Worm (Caenorhabditis elegans): ENCODE results near the gene ZC196.4.

Gene ZC196.4

DNA sequence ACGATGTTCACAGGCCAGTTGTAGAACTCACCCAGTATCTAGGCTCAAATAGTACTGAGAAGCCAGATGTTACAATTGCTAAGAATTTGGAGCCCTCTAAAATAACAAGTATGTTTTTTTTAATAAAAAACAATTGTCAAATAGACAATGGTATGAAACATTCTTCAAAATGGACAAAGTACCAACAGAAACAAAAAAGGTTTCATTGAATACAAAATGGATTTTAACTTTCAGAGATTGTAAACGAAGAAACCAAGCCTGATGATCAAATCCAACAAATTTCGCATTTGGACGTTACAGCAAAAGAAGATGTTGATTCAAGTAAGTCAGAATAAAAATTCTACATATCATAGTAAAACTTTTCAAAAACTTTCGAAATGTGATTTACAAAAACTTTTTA is 5.8 kb upstream of the ZC196.4 start, which contains the start of gene ZC196.9:
TSS of gene ZC196.9 (minus strand) at position 101 of the 400 bp plus-strand sequence.
- TF ChIP-seq tbx-11 (GFP tag; IDR thresholded peaks at IDR 0.05) (no peak), tra-4 (tag; optimal IDR thresholded peaks at IDR 0.05) (no peak), B0310.2 (tag; optimal IDR thresholded peaks at IDR 0.05) (no peak), hmg-4 (GFP tag; optimal IDR thresholded peaks at IDR 0.05) (no peak), ama-1 (optimal IDR thresholded peaks at IDR 0.05) (no peak), F13C5.2 (tag; optimal IDR thresholded peaks at IDR 0.05) (no peak), hmbx-1 (tag; optimal IDR thresholded peaks at IDR 0.05) (no peak), pes-1 (GFP tag; IDR thresholded peaks at IDR 0.05) (no peak)

DNA sequence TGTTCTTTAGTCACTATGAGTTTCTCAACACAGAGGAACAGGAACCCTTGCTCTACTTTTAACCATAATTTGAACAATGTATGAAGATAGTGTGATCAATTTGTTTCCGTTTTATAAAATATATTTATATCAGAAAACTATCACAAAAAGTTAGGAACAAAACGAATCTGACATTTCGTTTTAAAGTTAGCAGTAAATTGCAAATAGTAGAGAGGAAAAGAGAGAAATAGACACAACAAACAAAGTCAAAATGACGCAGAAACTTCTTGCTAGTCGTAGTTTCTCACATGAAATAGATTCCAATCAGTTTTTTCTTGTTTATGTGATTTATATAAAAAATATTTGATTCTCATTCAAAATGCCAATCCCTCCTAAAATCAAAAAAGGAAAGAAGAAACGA is 3.8 kb upstream of the ZC196.4 start, which contains the start of gene ZC196.5:
TSS of gene ZC196.5 (plus strand) at position 301 of the 400 bp plus-strand sequence.
- TF ChIP-seq tbx-37 (GFP tag; conservative IDR thresholded peaks at IDR 0.05) (no peak), hmbx-1 (tag; optimal IDR thresholded peaks at IDR 0.05) (no peak), ceh-13 (GFP tag; optimal IDR thresholded peaks at IDR 0.05) (no peak), tra-4 (tag; optimal IDR thresholded peaks at IDR 0.05) (no peak), ets-7 (tag; optimal IDR thresholded peaks at IDR 0.05) (no peak), B0310.2 (tag; optimal IDR thresholded peaks at IDR 0.05) (no peak), hmg-4 (GFP tag; optimal IDR thresholded peaks at IDR 0.05) (no peak), aly-1 (tag; optimal IDR thresholded peaks at IDR 0.05) (no peak), ceh-36 (tag; optimal IDR thresholded peaks at IDR 0.05) (no peak), ama-1 (optimal IDR thresholded peaks at IDR 0.05) (no peak), sea-1 (GFP tag; conservative IDR thresholded peaks at IDR 0.05) (no peak), scrt-1 (GFP tag; IDR thresholded peaks at IDR 0.05) (no peak), pes-1 (GFP tag; IDR thresholded peaks at IDR 0.05) (no peak), tbx-11 (GFP tag; IDR thresholded peaks at IDR 0.05) (no peak), hnd-1 (tag; optimal IDR thresholded peaks at IDR 0.05) (no peak), flt-1 (GFP tag; IDR thresholded peaks at IDR 0.05) (no peak), F13C5.2 (tag; optimal IDR thresholded peaks at IDR 0.05) (no peak)

DNA sequence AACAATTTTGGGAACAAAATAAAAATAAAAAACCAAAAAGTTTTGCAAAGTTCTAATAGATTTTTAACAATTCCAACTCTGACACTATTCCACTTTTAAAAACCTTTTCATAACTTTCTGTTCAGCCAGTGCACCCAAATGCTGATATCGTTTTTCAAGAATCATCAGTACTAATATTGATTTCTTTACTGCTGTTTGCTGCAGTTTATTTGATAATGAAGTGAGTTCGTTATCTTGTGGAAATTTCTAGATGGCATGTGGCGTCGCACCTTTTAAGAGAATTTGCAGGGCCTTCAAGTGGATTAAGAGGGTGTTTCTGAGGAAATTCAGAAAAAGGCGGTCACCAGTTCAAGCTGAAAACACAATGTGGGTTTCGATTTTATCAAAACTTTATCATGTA is 1.9 kb upstream of the ZC196.4 start:
- TF ChIP-seq flt-1 (GFP tag; IDR thresholded peaks at IDR 0.05) (no peak), tbx-37 (GFP tag; conservative IDR thresholded peaks at IDR 0.05) (no peak), ceh-13 (GFP tag; optimal IDR thresholded peaks at IDR 0.05) (no peak), ama-1 (optimal IDR thresholded peaks at IDR 0.05) (no peak), hmbx-1 (tag; optimal IDR thresholded peaks at IDR 0.05) (no peak), ets-7 (tag; optimal IDR thresholded peaks at IDR 0.05) (no peak), hnd-1 (tag; optimal IDR thresholded peaks at IDR 0.05) (no peak), B0310.2 (tag; optimal IDR thresholded peaks at IDR 0.05) (no peak), sea-1 (GFP tag; conservative IDR thresholded peaks at IDR 0.05) (no peak), hmg-4 (GFP tag; optimal IDR thresholded peaks at IDR 0.05) (no peak), aly-1 (tag; optimal IDR thresholded peaks at IDR 0.05) (no peak), pes-1 (GFP tag; IDR thresholded peaks at IDR 0.05) (no peak), tbx-11 (GFP tag; IDR thresholded peaks at IDR 0.05) (no peak), tra-4 (tag; optimal IDR thresholded peaks at IDR 0.05) (no peak), F13C5.2 (tag; optimal IDR thresholded peaks at IDR 0.05) (no peak), ceh-36 (tag; optimal IDR thresholded peaks at IDR 0.05) (no peak), scrt-1 (GFP tag; IDR thresholded peaks at IDR 0.05) (no peak)

DNA sequence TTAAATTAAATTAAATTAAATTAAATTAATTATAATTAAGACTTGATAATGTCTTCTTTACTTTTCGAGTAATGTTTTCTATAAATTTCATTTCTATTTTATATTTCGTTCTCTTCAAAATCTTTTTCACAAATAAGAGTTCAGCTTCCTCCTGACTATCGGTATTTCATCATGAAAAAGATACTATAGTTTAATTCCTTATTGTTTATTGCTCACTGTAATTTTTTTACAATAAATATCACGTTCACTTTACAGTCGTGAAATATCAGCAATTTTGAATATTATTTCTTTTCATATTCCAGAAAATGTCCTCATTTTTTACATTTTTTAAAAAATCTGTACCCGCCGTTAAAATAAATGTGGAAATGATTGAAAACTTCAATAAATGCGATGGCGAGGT is 3.5 kb downstream of the ZC196.4 start, which contains the start of gene ZC196.3:
TSS of gene ZC196.3 (plus strand) at position 301 of the 400 bp plus-strand sequence.
- no peak for TF ChIP-seq tbx-11 (GFP tag; IDR thresholded peaks at IDR 0.05)

DNA sequence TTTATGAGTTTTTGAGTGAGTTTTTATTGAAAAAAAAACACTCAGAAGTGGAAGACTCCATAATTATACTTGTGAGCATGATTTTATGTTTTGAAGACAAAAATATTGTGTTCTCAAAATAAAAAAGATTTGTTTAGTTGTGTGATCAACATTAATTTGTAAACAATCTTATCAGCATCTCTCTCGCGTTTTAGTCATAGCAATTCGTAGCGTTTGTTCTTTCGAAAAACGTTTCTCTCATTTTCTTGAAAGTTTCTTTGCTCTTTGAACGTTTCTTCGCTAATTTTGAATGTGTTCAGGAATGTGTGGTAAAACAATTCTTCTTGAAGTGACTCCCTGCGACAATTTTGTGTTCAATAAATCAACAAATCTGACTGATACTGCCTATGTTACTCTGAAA is 6.2 kb downstream of the ZC196.4 start, which contains the start of gene ZC196.2:
TSS of gene ZC196.2 (plus strand) at position 301 of the 400 bp plus-strand sequence.
- TF ChIP-seq pes-1 (GFP tag; IDR thresholded peaks at IDR 0.05) = no peak
- TF ChIP-seq hnd-1 (tag; optimal IDR thresholded peaks at IDR 0.05) = no peak
- no peak for TF ChIP-seq sea-1 (GFP tag; conservative IDR thresholded peaks at IDR 0.05)
- no peak for TF ChIP-seq F13C5.2 (tag; optimal IDR thresholded peaks at IDR 0.05)
- TF ChIP-seq tra-4 (tag; optimal IDR thresholded peaks at IDR 0.05) = no peak
- TF ChIP-seq scrt-1 (GFP tag; IDR thresholded peaks at IDR 0.05) = no peak
- no peak for TF ChIP-seq ceh-13 (GFP tag; optimal IDR thresholded peaks at IDR 0.05)
- no peak for TF ChIP-seq ama-1 (optimal IDR thresholded peaks at IDR 0.05)
- TF ChIP-seq hmg-4 (GFP tag; optimal IDR thresholded peaks at IDR 0.05) = no peak
- no peak for TF ChIP-seq ets-7 (tag; optimal IDR thresholded peaks at IDR 0.05)
- no peak for TF ChIP-seq tbx-37 (GFP tag; conservative IDR thresholded peaks at IDR 0.05)
- TF ChIP-seq hmbx-1 (tag; optimal IDR thresholded peaks at IDR 0.05) = no peak
- no peak for TF ChIP-seq aly-1 (tag; optimal IDR thresholded peaks at IDR 0.05)
- no peak for TF ChIP-seq tbx-11 (GFP tag; IDR thresholded peaks at IDR 0.05)
- no peak for TF ChIP-seq B0310.2 (tag; optimal IDR thresholded peaks at IDR 0.05)
- TF ChIP-seq flt-1 (GFP tag; IDR thresholded peaks at IDR 0.05) = no peak
- no peak for TF ChIP-seq ceh-36 (tag; optimal IDR thresholded peaks at IDR 0.05)

DNA sequence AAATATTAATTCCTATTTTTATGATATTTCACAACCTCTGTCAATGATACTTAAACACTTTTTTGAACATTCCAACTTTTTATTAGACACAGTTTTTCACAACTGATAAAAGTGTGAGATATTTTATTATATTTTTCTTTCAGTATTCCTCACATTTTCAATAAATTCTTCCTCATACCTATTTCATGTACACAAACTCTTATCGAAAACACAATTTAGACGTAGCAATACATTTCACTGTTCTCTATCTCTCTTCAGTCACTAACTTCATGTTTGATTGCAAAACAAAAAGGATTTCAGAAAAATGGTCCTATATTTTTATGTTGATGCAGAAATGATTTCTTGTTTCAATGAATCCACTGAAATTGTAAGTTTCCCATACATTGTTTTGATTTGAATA is 13.0 kb downstream of the ZC196.4 start, which contains the start of gene B0507.6:
TSS of gene B0507.6 (plus strand) at position 301 of the 400 bp plus-strand sequence.
- TF ChIP-seq tbx-11 (GFP tag; IDR thresholded peaks at IDR 0.05) = no peak
- no peak for TF ChIP-seq sea-1 (GFP tag; conservative IDR thresholded peaks at IDR 0.05)
- TF ChIP-seq ceh-36 (tag; optimal IDR thresholded peaks at IDR 0.05) = no peak
- TF ChIP-seq ets-7 (tag; optimal IDR thresholded peaks at IDR 0.05) = no peak
- TF ChIP-seq flt-1 (GFP tag; IDR thresholded peaks at IDR 0.05) = no peak
- TF ChIP-seq tbx-37 (GFP tag; conservative IDR thresholded peaks at IDR 0.05) = no peak
- TF ChIP-seq pes-1 (GFP tag; IDR thresholded peaks at IDR 0.05) = no peak
- TF ChIP-seq scrt-1 (GFP tag; IDR thresholded peaks at IDR 0.05) = no peak
- TF ChIP-seq tra-4 (tag; optimal IDR thresholded peaks at IDR 0.05) = no peak
- TF ChIP-seq aly-1 (tag; optimal IDR thresholded peaks at IDR 0.05) = no peak
- no peak for TF ChIP-seq hnd-1 (tag; optimal IDR thresholded peaks at IDR 0.05)
- TF ChIP-seq hmbx-1 (tag; optimal IDR thresholded peaks at IDR 0.05) = no peak
- no peak for TF ChIP-seq ceh-13 (GFP tag; optimal IDR thresholded peaks at IDR 0.05)
- TF ChIP-seq F13C5.2 (tag; optimal IDR thresholded peaks at IDR 0.05) = no peak
- no peak for TF ChIP-seq ama-1 (optimal IDR thresholded peaks at IDR 0.05)

DNA sequence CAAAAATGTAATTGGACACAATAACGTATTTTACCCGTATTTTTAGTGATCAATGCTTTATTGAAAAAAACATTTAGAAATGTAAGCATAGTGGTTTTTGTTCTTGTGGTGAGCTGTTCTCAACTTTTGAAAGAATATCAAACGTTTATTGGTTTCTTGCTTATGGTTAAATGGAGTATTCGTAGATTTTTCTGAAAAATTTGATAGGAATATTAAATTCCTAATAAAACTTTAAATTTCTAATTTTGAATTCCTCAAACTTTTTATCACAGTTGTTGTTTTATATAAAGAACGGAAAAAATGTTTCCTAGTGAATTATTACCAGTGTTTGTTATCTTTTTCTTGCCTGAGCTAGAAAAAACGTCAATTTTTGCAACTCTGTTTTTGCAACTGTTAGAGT is 20.5 kb downstream of the ZC196.4 start, which contains the start of gene B0507.5:
TSS of gene B0507.5 (plus strand) at position 301 of the 400 bp plus-strand sequence.
- TF ChIP-seq pes-1 (GFP tag; IDR thresholded peaks at IDR 0.05) (no peak), B0310.2 (tag; optimal IDR thresholded peaks at IDR 0.05) (no peak), ama-1 (optimal IDR thresholded peaks at IDR 0.05) (no peak), flt-1 (GFP tag; IDR thresholded peaks at IDR 0.05) (no peak), F13C5.2 (tag; optimal IDR thresholded peaks at IDR 0.05) (no peak), hnd-1 (tag; optimal IDR thresholded peaks at IDR 0.05) (no peak), ets-7 (tag; optimal IDR thresholded peaks at IDR 0.05) (no peak), sea-1 (GFP tag; conservative IDR thresholded peaks at IDR 0.05) (no peak), tbx-37 (GFP tag; conservative IDR thresholded peaks at IDR 0.05) (no peak), hmg-4 (GFP tag; optimal IDR thresholded peaks at IDR 0.05) (no peak), tra-4 (tag; optimal IDR thresholded peaks at IDR 0.05) (no peak), scrt-1 (GFP tag; IDR thresholded peaks at IDR 0.05) (no peak), aly-1 (tag; optimal IDR thresholded peaks at IDR 0.05) (no peak)

All from whole organism, early embryonic.